Fruit fly (Drosophila melanogaster): ENCODE measurements around the gene Usp12-46.
A peak's percentile ranks its signal among the peaks of the same experiment; 100 is the strongest.

Gene Usp12-46

dm6 chr3R:22726031-22726770 lies 24.5 kb upstream of the Usp12-46 start, which contains the start of gene RNF220 (continued):
- TF ChIP-seq CG34224 (GFP tag; IDR thresholded peaks at IDR 0.05; ENCODE audit: partially characterized antibody), result peak; percentile 54; the same call in 1 of the 3 replicates
- 0 out of 3 replicates have a peak, but pooled peaks have one; percentile 20 for TF ChIP-seq zfh1 (GFP tag; IDR thresholded peaks at IDR 0.05)
- 0 out of 2 replicates have a peak, but pooled peaks have one; percentile 4 for TF ChIP-seq CG14441 (GFP tag; IDR thresholded peaks at IDR 0.05)
- no peak for TF ChIP-seq CG6175 (GFP tag; IDR thresholded peaks at IDR 0.05)
- no peak for TF ChIP-seq CG3065 (GFP tag; optimal IDR thresholded peaks at IDR 0.05)
- TF ChIP-seq Ssrp (tag; optimal IDR thresholded peaks at IDR 0.05), result no peak
- no peak for TF ChIP-seq CG13424 (tag; optimal IDR thresholded peaks at IDR 0.05)
- TF ChIP-seq H2.0 (GFP tag; IDR thresholded peaks at IDR 0.05), result no peak
- no peak for TF ChIP-seq Mad (GFP tag; optimal IDR thresholded peaks at IDR 0.05)
- TF ChIP-seq CG1792 (GFP tag; optimal IDR thresholded peaks at IDR 0.05), result no peak
- TF ChIP-seq CG18262 (tag; optimal IDR thresholded peaks at IDR 0.05), result peak; percentile 30
- TF ChIP-seq HLH54F (GFP tag; optimal IDR thresholded peaks at IDR 0.05), result no peak
- no peak for TF ChIP-seq C15 (GFP tag; IDR thresholded peaks at IDR 0.05)
- no peak for TF ChIP-seq CrebB (tag; optimal IDR thresholded peaks at IDR 0.05)
- no peak for TF ChIP-seq shn (GFP tag; optimal IDR thresholded peaks at IDR 0.05)
- TF ChIP-seq MBD-R2 (GFP tag; IDR thresholded peaks at IDR 0.05), result peak; percentile 45
- peak; percentile 33 for TF ChIP-seq grau (tag; optimal IDR thresholded peaks at IDR 0.05)
- TF ChIP-seq Sry-δ (GFP tag; optimal IDR thresholded peaks at IDR 0.05), result no peak
- TF ChIP-seq vnd (GFP tag; IDR thresholded peaks at IDR 0.05; ENCODE audit: partially characterized antibody), result peak; percentile 11
- no peak for TF ChIP-seq fru (optimal IDR thresholded peaks at IDR 0.05)
- TF ChIP-seq YL-1 (GFP tag; optimal IDR thresholded peaks at IDR 0.05), result no peak
- no peak for TF ChIP-seq toy (GFP tag; IDR thresholded peaks at IDR 0.05)
- TF ChIP-seq ATbp (GFP tag; optimal IDR thresholded peaks at IDR 0.05), result no peak
- TF ChIP-seq CG1603 (tag; optimal IDR thresholded peaks at IDR 0.05), result peak; percentile 41
- TF ChIP-seq CG2116 (GFP tag; optimal IDR thresholded peaks at IDR 0.05), result peak; percentile 46
- TF ChIP-seq maf-S (GFP tag; optimal IDR thresholded peaks at IDR 0.05), result no peak
- TF ChIP-seq tap (tag; optimal IDR thresholded peaks at IDR 0.05), result no peak
- no peak for TF ChIP-seq Dip3 (GFP tag; optimal IDR thresholded peaks at IDR 0.05)
- TF ChIP-seq Scr (GFP tag; IDR thresholded peaks at IDR 0.05; ENCODE audit: partially characterized antibody), result no peak; the same call in 1 of the 2 replicates
- no peak for TF ChIP-seq Asciz (GFP tag; optimal IDR thresholded peaks at IDR 0.05)
- peak; percentile 20 for TF ChIP-seq Ets97D (GFP tag; optimal IDR thresholded peaks at IDR 0.05)
- TF ChIP-seq Hmr (GFP tag; optimal IDR thresholded peaks at IDR 0.05), result no peak
- TF ChIP-seq CG13894 (tag; optimal IDR thresholded peaks at IDR 0.05), result no peak
- TF ChIP-seq Bdp1 (GFP tag; optimal IDR thresholded peaks at IDR 0.05), result no peak
- TF ChIP-seq CG10431 (GFP tag; optimal IDR thresholded peaks at IDR 0.05), result no peak
- peak; percentile 77 for TF ChIP-seq Dll (GFP tag; IDR thresholded peaks at IDR 0.05; ENCODE audit: partially characterized antibody)
- TF ChIP-seq CG2678 (tag; optimal IDR thresholded peaks at IDR 0.05), result peak; percentile 35
- peak in 1 of 3 experiments; percentile 16 for TF ChIP-seq lola (GFP tag; optimal IDR thresholded peaks at IDR 0.05)
- no peak for TF ChIP-seq unpg (GFP tag; optimal IDR thresholded peaks at IDR 0.05)
- no peak for TF ChIP-seq Drgx (GFP tag; IDR thresholded peaks at IDR 0.05)
- TF ChIP-seq fd102C (GFP tag; optimal IDR thresholded peaks at IDR 0.05), result no peak
- TF ChIP-seq CG14710 (tag; optimal IDR thresholded peaks at IDR 0.05), result peak; percentile 56
- TF ChIP-seq gfzf (GFP tag; optimal IDR thresholded peaks at IDR 0.05), result peak; percentile 73
- TF ChIP-seq slbo (GFP tag; IDR thresholded peaks at IDR 0.05), result peak; percentile 38
- TF ChIP-seq Rfx (GFP tag; IDR thresholded peaks at IDR 0.05), result peak; percentile 38; the same call in 1 of the 2 replicates
- 0 out of 3 replicates have a peak, but pooled peaks have one; percentile 9 for TF ChIP-seq ci (GFP tag; IDR thresholded peaks at IDR 0.05)
- no peak for TF ChIP-seq pum (GFP tag; optimal IDR thresholded peaks at IDR 0.05)
- TF ChIP-seq CG4617 (GFP tag; optimal IDR thresholded peaks at IDR 0.05; ENCODE audit: borderline replicate concordance), result peak; percentile 5
- no peak for TF ChIP-seq btn (GFP tag; optimal IDR thresholded peaks at IDR 0.05)

All from whole organism, embryonic.